Fruit fly (Drosophila melanogaster): ENCODE measurements around the gene Ogg1.

The Ogg1 gene

DNA sequence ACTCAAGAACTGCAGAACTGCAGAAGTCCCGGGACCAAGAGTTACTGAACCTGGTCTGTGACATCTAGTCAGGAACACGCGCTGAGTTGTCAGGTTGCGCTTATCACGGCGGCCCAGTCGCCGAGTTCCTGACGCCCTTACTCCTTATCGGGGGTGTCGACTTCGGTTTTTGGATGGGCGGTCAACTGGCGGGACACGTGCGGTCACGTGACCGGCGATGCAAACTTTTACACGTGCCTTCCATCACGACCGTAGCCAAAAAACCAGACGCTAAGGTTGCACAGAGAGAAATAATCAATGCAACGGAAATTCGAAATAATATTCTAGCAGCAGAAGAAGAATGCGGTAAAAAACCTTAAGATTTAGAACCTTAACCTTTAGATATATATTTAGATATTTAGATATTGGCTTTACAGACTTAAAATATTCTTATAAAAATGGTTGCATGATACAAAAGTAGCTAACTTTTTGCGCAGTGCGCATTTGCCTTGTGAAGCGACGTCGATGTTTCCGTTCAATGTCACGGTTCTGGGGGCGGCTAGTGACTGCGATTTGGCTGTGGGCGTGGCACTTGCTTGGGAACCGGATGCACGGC lies 33.4 kb downstream of the Ogg1 start:
- TF ChIP-seq esn (GFP tag; optimal IDR thresholded peaks at IDR 0.05) = no peak
- no peak for TF ChIP-seq CG9139 (GFP tag; optimal IDR thresholded peaks at IDR 0.05)
- no peak for TF ChIP-seq lz (GFP tag; optimal IDR thresholded peaks at IDR 0.05)
- no peak for TF ChIP-seq salr (GFP tag; optimal IDR thresholded peaks at IDR 0.05)
- no peak for TF ChIP-seq CG10631 (GFP tag; optimal IDR thresholded peaks at IDR 0.05)
- no peak for TF ChIP-seq CG31627 (GFP tag; optimal IDR thresholded peaks at IDR 0.05)
- no peak for TF ChIP-seq spab (GFP tag; optimal IDR thresholded peaks at IDR 0.05)
- no peak for TF ChIP-seq CG6854 (GFP tag; optimal IDR thresholded peaks at IDR 0.05)
- no peak for TF ChIP-seq CG11902 (GFP tag; optimal IDR thresholded peaks at IDR 0.05)
- TF ChIP-seq CG6163 (GFP tag; IDR thresholded peaks at IDR 0.05) = no peak
- no peak for TF ChIP-seq cyc (GFP tag; optimal IDR thresholded peaks at IDR 0.05)
- TF ChIP-seq Sox15 (GFP tag; optimal IDR thresholded peaks at IDR 0.05) = no peak
- no peak for TF ChIP-seq Smox (GFP tag; optimal IDR thresholded peaks at IDR 0.05)
- no peak for TF ChIP-seq CG1621 (tag; optimal IDR thresholded peaks at IDR 0.05)
- TF ChIP-seq CG11294 (GFP tag; IDR thresholded peaks at IDR 0.05) = no peak
- TF ChIP-seq ss (GFP tag; optimal IDR thresholded peaks at IDR 0.05) = no peak
- TF ChIP-seq CG6792 (GFP tag; optimal IDR thresholded peaks at IDR 0.05) = no peak
- no peak for TF ChIP-seq CG7368 (GFP tag; optimal IDR thresholded peaks at IDR 0.05)

DNA sequence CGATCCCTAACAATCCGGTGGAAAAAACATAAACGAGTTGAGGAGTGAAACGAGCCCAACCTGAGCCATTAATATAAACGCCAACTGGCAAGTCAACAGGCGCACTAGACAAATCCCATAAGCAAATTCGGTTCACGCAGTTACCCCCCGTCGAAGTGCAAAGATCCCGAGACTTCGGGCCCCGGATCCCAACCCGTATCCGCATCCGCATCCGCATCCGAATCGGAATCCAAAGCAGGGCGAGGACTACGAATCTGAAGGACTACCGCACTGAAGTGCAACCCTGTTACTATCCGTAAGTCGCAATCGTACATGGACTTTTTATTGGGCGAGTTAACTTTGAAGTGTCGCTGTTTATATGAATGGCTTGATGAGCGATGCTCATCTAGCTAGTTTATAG lies 34.7 kb downstream of the Ogg1 start:
- no peak for TF ChIP-seq salr (GFP tag; optimal IDR thresholded peaks at IDR 0.05)
- TF ChIP-seq Blimp-1 (GFP tag; optimal IDR thresholded peaks at IDR 0.05) = no peak
- no peak for TF ChIP-seq ss (GFP tag; optimal IDR thresholded peaks at IDR 0.05)
- TF ChIP-seq CG8119 (GFP tag; IDR thresholded peaks at IDR 0.05) = no peak
- TF ChIP-seq CG11902 (GFP tag; optimal IDR thresholded peaks at IDR 0.05) = no peak
- TF ChIP-seq dac (GFP tag; optimal IDR thresholded peaks at IDR 0.05) = no peak
- no peak for TF ChIP-seq net (GFP tag; optimal IDR thresholded peaks at IDR 0.05)
- no peak for TF ChIP-seq CG4318 (GFP tag; optimal IDR thresholded peaks at IDR 0.05)

DNA sequence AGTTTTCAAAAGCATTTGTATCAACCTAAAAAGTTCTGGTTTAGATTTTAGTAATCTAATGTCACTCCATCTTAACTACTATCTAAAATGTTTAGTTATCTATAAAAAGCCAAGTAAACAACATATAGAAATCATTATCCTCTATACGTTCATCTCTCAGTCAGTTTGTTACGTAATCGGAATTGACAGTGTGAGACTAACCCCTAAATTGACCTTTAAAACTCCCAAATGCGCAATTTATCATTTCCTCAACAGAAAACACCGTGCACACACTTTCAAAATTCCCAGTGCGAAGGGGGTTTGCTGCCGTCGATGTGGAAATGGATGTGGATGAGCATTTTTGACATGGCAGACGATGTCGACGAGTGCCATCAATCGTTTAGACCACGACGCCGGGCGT lies 35.1 kb downstream of the Ogg1 start:
- TF ChIP-seq acj6 (GFP tag; optimal IDR thresholded peaks at IDR 0.05) = no peak
- TF ChIP-seq net (GFP tag; optimal IDR thresholded peaks at IDR 0.05) = no peak
- TF ChIP-seq CG15336 (GFP tag; IDR thresholded peaks at IDR 0.05) = no peak
- no peak for TF ChIP-seq CG6163 (GFP tag; IDR thresholded peaks at IDR 0.05)
- no peak for TF ChIP-seq CG8632 (GFP tag; optimal IDR thresholded peaks at IDR 0.05)
- no peak for TF ChIP-seq fd85E (GFP tag; optimal IDR thresholded peaks at IDR 0.05)
- TF ChIP-seq Hr4 (GFP tag; optimal IDR thresholded peaks at IDR 0.05) = no peak
- no peak for TF ChIP-seq eg (GFP tag; IDR thresholded peaks at IDR 0.05)
- no peak for TF ChIP-seq Blimp-1 (GFP tag; optimal IDR thresholded peaks at IDR 0.05)
- no peak for TF ChIP-seq CG6792 (GFP tag; optimal IDR thresholded peaks at IDR 0.05)
- no peak for TF ChIP-seq Ets96B (tag; optimal IDR thresholded peaks at IDR 0.05)
- no peak for TF ChIP-seq CG34406 (GFP tag; optimal IDR thresholded peaks at IDR 0.05)
- TF ChIP-seq lz (GFP tag; optimal IDR thresholded peaks at IDR 0.05) = no peak
- no peak for TF ChIP-seq CG4318 (GFP tag; optimal IDR thresholded peaks at IDR 0.05)
- no peak for TF ChIP-seq CG3032 (tag; optimal IDR thresholded peaks at IDR 0.05)
- no peak for TF ChIP-seq Eip93F (GFP tag; optimal IDR thresholded peaks at IDR 0.05)
- TF ChIP-seq CG6808 (GFP tag; optimal IDR thresholded peaks at IDR 0.05) = no peak
- no peak for TF ChIP-seq svp (GFP tag)
- no peak for TF ChIP-seq Lpt (GFP tag; optimal IDR thresholded peaks at IDR 0.05)

DNA sequence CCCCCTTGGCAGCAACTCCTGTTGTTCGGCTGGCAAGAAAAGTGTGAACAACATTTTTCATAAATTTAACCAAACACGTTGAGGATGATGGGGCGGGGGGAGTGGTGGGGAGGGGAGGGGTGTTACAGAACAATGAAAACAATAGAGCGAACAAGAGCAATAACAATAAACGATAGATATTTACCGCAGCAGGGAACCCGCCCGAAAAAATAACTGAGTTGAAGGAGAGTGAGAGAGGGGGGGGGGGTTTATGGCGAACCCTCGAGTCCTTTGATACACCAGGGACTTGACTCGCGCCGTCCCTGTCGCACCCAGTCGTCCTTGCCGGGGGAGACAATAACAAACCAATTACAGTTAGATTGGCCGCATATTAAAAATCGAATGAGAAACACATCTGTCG lies 36.7 kb downstream of the Ogg1 start:
- TF ChIP-seq ss (GFP tag; optimal IDR thresholded peaks at IDR 0.05) (no peak), CG10669 (GFP tag; optimal IDR thresholded peaks at IDR 0.05) (no peak)

All from whole organism, prepupa.